Worm (Caenorhabditis elegans): ENCODE data around the gene F54D5.9.

Gene F54D5.9

ce11 chrII:11521300-11521699 lies 23.3 kb downstream of the F54D5.9 start, which contains the start of gene Y62F5A.10:
Gene Y62F5A.10, plus strand, starts transcription at chrII:11521600.
- TF ChIP-seq mab-5 (tag; optimal IDR thresholded peaks at IDR 0.05), result no peak
- TF ChIP-seq unc-62 (GFP tag; optimal IDR thresholded peaks at IDR 0.05), result no peak
- TF ChIP-seq nhr-2 (tag; optimal IDR thresholded peaks at IDR 0.05), result no peak
- no peak for TF ChIP-seq ham-2 (GFP tag; optimal IDR thresholded peaks at IDR 0.05)
- no peak for TF ChIP-seq unc-120 (tag; optimal IDR thresholded peaks at IDR 0.05; ENCODE audit: poor library complexity, severe bottlenecking)
- TF ChIP-seq flh-1 (GFP tag; optimal IDR thresholded peaks at IDR 0.05), result no peak
- TF ChIP-seq unc-39 (tag; optimal IDR thresholded peaks at IDR 0.05), result no peak
- no peak for TF ChIP-seq elt-3 (tag; optimal IDR thresholded peaks at IDR 0.05)
- TF ChIP-seq cnd-1 (tag; optimal IDR thresholded peaks at IDR 0.05), result no peak
- TF ChIP-seq mep-1 (tag; optimal IDR thresholded peaks at IDR 0.05), result no peak
- no peak for TF ChIP-seq ces-1 (GFP tag; optimal IDR thresholded peaks at IDR 0.05)
- no peak for TF ChIP-seq sem-2 (GFP tag; optimal IDR thresholded peaks at IDR 0.05)
- TF ChIP-seq hlh-1 (tag; optimal IDR thresholded peaks at IDR 0.05), result no peak
- TF ChIP-seq sptf-1 (tag; optimal IDR thresholded peaks at IDR 0.05), result no peak
- TF ChIP-seq bed-3 (GFP tag; optimal IDR thresholded peaks at IDR 0.05), result no peak
- no peak for TF ChIP-seq ceh-43 (GFP tag; optimal IDR thresholded peaks at IDR 0.05)
- no peak for TF ChIP-seq nhr-237 (tag; optimal IDR thresholded peaks at IDR 0.05)

DNA sequence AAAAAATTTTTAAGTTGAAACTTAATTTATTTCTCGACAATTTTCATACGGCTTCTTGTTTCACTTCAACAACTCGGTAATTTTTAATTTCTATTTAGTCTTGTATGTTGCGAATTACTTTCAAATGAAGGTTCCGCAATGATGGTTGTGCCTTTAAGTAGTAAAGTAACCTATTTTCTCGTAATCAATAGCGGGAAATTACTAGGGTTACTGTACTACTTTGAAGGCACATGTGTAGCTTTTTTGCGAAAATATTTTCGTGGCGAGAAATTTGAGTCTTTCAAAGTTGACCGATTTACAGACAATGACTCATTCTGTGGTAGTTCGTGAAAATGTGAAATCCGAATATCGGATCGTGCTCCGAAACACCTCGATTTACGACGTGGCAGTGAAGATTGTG lies 26.4 kb downstream of the F54D5.9 start, which contains the start of gene B0334.10:
B0334.10 (plus strand) TSS at position 301 of the 400 bp plus-strand sequence.
- TF ChIP-seq zip-8 (tag; optimal IDR thresholded peaks at IDR 0.05) (no peak), lin-13 (tag; optimal IDR thresholded peaks at IDR 0.05) (no peak), blmp-1 (tag; optimal IDR thresholded peaks at IDR 0.05) (no peak), lin-32 (GFP tag; optimal IDR thresholded peaks at IDR 0.05) (no peak), unc-62 (GFP tag; optimal IDR thresholded peaks at IDR 0.05) (no peak), elt-1 (tag; optimal IDR thresholded peaks at IDR 0.05; ENCODE audit: borderline replicate concordance, insufficient read depth) (no peak)

DNA sequence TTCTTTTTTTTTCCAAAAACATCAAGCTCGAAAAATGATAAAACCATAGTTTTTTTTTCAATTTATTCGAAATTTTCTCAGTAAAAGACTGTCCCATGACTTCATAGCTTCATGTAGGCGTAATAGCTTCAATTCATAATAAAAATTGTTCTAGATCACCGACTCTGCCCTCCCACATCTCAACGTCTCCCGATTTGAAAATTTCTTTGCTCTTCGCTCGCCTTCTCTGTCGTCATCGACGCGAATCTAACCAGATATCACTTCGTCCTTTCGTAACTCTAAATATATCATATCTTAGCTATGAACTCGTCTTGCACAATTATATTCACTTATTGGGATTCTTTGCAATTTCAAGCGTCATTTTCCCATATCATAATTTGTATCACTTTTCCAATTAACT lies 29.9 kb downstream of the F54D5.9 start, which contains the start of gene srh-44:
srh-44 (plus strand) TSS at position 301 of the 400 bp plus-strand sequence.
- TF ChIP-seq snpc-4 (tag; optimal IDR thresholded peaks at IDR 0.05) (no peak), ces-1 (GFP tag; optimal IDR thresholded peaks at IDR 0.05) (no peak), elt-3 (tag; optimal IDR thresholded peaks at IDR 0.05) (no peak), cnd-1 (tag; optimal IDR thresholded peaks at IDR 0.05) (no peak), blmp-1 (tag; optimal IDR thresholded peaks at IDR 0.05) (no peak), zip-8 (tag; optimal IDR thresholded peaks at IDR 0.05) (no peak), unc-39 (tag; optimal IDR thresholded peaks at IDR 0.05) (no peak), ceh-83 (GFP tag; optimal IDR thresholded peaks at IDR 0.05) (no peak), elt-1 (tag; optimal IDR thresholded peaks at IDR 0.05; ENCODE audit: borderline replicate concordance, insufficient read depth) (no peak), bed-3 (GFP tag; optimal IDR thresholded peaks at IDR 0.05) (no peak), lsy-2 (tag; optimal IDR thresholded peaks at IDR 0.05) (no peak), flh-1 (GFP tag; optimal IDR thresholded peaks at IDR 0.05) (no peak), ztf-11 (tag; optimal IDR thresholded peaks at IDR 0.05) (no peak)

DNA sequence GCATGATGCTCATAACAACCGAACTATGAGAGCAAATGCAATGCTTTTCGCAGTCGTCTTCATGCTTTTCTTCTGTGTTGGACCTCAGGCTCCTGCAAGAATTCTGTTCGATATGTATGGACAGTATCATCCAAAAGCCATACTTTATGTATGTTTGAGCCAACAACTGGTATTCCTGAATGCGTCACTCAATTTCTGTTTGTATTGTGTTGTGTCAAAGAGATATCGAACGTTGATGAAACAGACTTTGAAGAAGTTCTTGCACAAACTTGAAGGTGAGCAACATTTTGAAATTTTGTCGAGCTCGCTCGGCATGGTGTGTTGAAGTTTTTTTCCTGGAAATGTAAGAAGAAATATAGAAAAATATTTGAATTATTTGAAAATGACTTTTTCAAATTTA lies 31.7 kb downstream of the F54D5.9 start:
- TF ChIP-seq ceh-43 (GFP tag; optimal IDR thresholded peaks at IDR 0.05) (no peak), lsy-2 (tag; optimal IDR thresholded peaks at IDR 0.05) (no peak), ceh-83 (GFP tag; optimal IDR thresholded peaks at IDR 0.05) (no peak), ham-2 (GFP tag; optimal IDR thresholded peaks at IDR 0.05) (no peak), lin-13 (tag; optimal IDR thresholded peaks at IDR 0.05) (no peak), elt-1 (tag; optimal IDR thresholded peaks at IDR 0.05; ENCODE audit: borderline replicate concordance, insufficient read depth) (no peak), elt-3 (tag; optimal IDR thresholded peaks at IDR 0.05) (no peak), ceh-39 (tag; optimal IDR thresholded peaks at IDR 0.05) (no peak), nhr-76 (tag; optimal IDR thresholded peaks at IDR 0.05) (no peak), snpc-4 (tag; optimal IDR thresholded peaks at IDR 0.05) (no peak), bed-3 (GFP tag; optimal IDR thresholded peaks at IDR 0.05) (no peak), unc-39 (tag; optimal IDR thresholded peaks at IDR 0.05) (no peak), ces-1 (GFP tag; optimal IDR thresholded peaks at IDR 0.05) (no peak), blmp-1 (tag; optimal IDR thresholded peaks at IDR 0.05) (no peak), cnd-1 (tag; optimal IDR thresholded peaks at IDR 0.05) (no peak), lin-32 (GFP tag; optimal IDR thresholded peaks at IDR 0.05) (no peak), hlh-1 (tag; optimal IDR thresholded peaks at IDR 0.05) (no peak), M03D4.4 (tag; optimal IDR thresholded peaks at IDR 0.05) (no peak), drap-1 (GFP tag; optimal IDR thresholded peaks at IDR 0.05) (no peak)

DNA sequence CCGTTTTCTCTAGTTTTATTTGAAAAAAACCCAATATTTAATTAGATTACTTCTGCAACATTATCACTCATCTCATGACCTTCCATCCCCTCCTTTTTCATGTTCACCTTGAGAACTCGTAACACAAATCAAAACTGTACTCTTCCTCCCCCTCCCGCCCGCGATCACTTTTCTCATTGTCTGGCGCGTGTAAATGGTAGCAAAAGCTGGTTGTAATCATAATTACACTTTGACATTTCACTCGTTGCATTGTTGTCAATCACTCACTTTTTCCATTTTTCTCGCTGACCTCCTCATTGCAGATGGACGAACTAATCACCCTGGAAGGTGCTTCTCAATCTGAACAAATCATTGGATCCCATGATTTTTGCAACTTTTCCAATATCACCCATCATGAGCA lies 34.3 kb downstream of the F54D5.9 start, which contains the start of gene npr-41:
npr-41 (plus strand) TSS at position 301 of the 400 bp plus-strand sequence.
- TF ChIP-seq M03D4.4 (tag; optimal IDR thresholded peaks at IDR 0.05) (no peak), pha-4 (tag; optimal IDR thresholded peaks at IDR 0.05) (no peak), sptf-1 (tag; optimal IDR thresholded peaks at IDR 0.05) (no peak), bed-3 (GFP tag; optimal IDR thresholded peaks at IDR 0.05) (no peak), ham-2 (GFP tag; optimal IDR thresholded peaks at IDR 0.05) (no peak), lin-32 (GFP tag; optimal IDR thresholded peaks at IDR 0.05) (no peak), nhr-2 (tag; optimal IDR thresholded peaks at IDR 0.05) (no peak)
